Worm (Caenorhabditis elegans) whole organism, young adult: ENCODE data around the gene sri-26.

Experiments
- C17E4.6 ChIP-seq: fragments of 200-800 bp; sonication (Bioruptor generic); IDR thresholded peaks from 2 replicates; pipeline ENCODE4 v1.3.6; 2022; ENCODE audit warnings: missing genetic modification reagents, missing genetic modification characterization, missing compliant biosample characterization
- F23B12.7 ChIP-seq: sonication (generic microtip); optimal IDR thresholded peaks from 2 replicates; lab custom pipeline; 2017; ENCODE audit warnings: missing genetic modification characterization, mild to moderate bottlenecking, missing compliant biosample characterization, antibody characterized with exemption, moderate library complexity; ENCODE audit not compliant: insufficient read depth
- F33H1.4 ChIP-seq: fragments of 200-800 bp; sonication (Bioruptor generic); IDR thresholded peaks from 2 replicates; pipeline ENCODE4 v1.3.6; 2022; ENCODE audit warnings: missing genetic modification reagents, missing genetic modification characterization, missing compliant biosample characterization
- F52B5.7 ChIP-seq: sonication (generic microtip); optimal IDR thresholded peaks from 2 replicates; lab custom pipeline; 2016; ENCODE audit warnings: mild to moderate bottlenecking, missing genetic modification characterization, missing compliant biosample characterization
- F55B11.4 ChIP-seq: sonication (generic microtip); optimal IDR thresholded peaks from 2 replicates; lab custom pipeline; 2016; ENCODE audit warnings: missing compliant biosample characterization, missing genetic modification characterization, borderline replicate concordance; ENCODE audit not compliant: insufficient read depth
- F57A8.1 ChIP-seq: fragments of 200-800 bp; sonication (Bioruptor generic); optimal IDR thresholded peaks from 2 replicates; lab custom pipeline; 2018; ENCODE audit warnings: mild to moderate bottlenecking, missing genetic modification characterization, moderate library complexity, missing compliant biosample characterization
- F57C9.4 ChIP-seq: sonication (generic microtip); optimal IDR thresholded peaks from 2 replicates; lab custom pipeline; 2017; ENCODE audit warnings: mild to moderate bottlenecking, missing genetic modification characterization, missing compliant biosample characterization
- K11D2.4 ChIP-seq: fragments of 200-800 bp; sonication (Bioruptor generic); IDR thresholded peaks from 2 replicates; pipeline ENCODE4 v1.3.6; 2022; ENCODE audit warnings: missing genetic modification reagents, missing genetic modification characterization, missing compliant biosample characterization
- K12H6.12 ChIP-seq: fragments of 200-800 bp; sonication (Bioruptor generic); optimal IDR thresholded peaks from 2 replicates; lab custom pipeline; 2018; ENCODE audit warnings: mild to moderate bottlenecking, missing genetic modification characterization, missing compliant biosample characterization
- T07F8.4 ChIP-seq: sonication (generic microtip); optimal IDR thresholded peaks from 2 replicates; lab custom pipeline; 2016; ENCODE audit warnings: mild to moderate bottlenecking, missing genetic modification characterization, moderate library complexity, missing compliant biosample characterization
- Y53F4B.3 ChIP-seq: fragments of 200-800 bp; sonication (Bioruptor generic); IDR thresholded peaks from 2 replicates; pipeline ENCODE4 v1.3.6; 2022; ENCODE audit warnings: missing genetic modification reagents, missing genetic modification characterization, missing compliant biosample characterization
- akir-1 ChIP-seq: fragments of 200-800 bp; sonication (Bioruptor generic); optimal IDR thresholded peaks from 2 replicates; lab custom pipeline; 2018; ENCODE audit warnings: mild to moderate bottlenecking, missing genetic modification characterization, moderate library complexity, missing compliant biosample characterization
- aptf-3 ChIP-seq: fragments of 200-800 bp; sonication (Bioruptor generic); IDR thresholded peaks from 2 replicates; pipeline ENCODE4 v1.3.6; 2022; ENCODE audit warnings: missing genetic modification characterization, missing compliant biosample characterization
- attf-3 ChIP-seq: fragments of 200-800 bp; sonication (Bioruptor generic); conservative IDR thresholded peaks from 2 replicates; pipeline ENCODE4 v1.3.6; 2022; ENCODE audit warnings: missing genetic modification reagents, missing genetic modification characterization, missing compliant biosample characterization
- attf-6 ChIP-seq: fragments of 200-800 bp; sonication (Bioruptor generic); IDR thresholded peaks from 2 replicates; pipeline ENCODE4 v1.3.6; 2022; ENCODE audit warnings: missing genetic modification reagents, missing genetic modification characterization, missing compliant biosample characterization
- bed-1 ChIP-seq: fragments of 200-800 bp; sonication (Bioruptor generic); IDR thresholded peaks from 2 replicates; pipeline ENCODE4 v1.3.6; 2022; ENCODE audit warnings: missing genetic modification reagents, missing genetic modification characterization, missing compliant biosample characterization
- ceh-79 ChIP-seq: sonication (generic microtip); optimal IDR thresholded peaks from 2 replicates; lab custom pipeline; 2017; ENCODE audit warnings: mild to moderate bottlenecking, missing genetic modification characterization, missing compliant biosample characterization
- chd-7 ChIP-seq: sonication (generic microtip); optimal IDR thresholded peaks from 2 replicates; lab custom pipeline; 2016; ENCODE audit warnings: mild to moderate bottlenecking, missing genetic modification characterization, moderate library complexity, missing compliant biosample characterization
- die-1 ChIP-seq: sonication (generic microtip); optimal IDR thresholded peaks from 2 replicates; lab custom pipeline; 2016; ENCODE audit warnings: missing genotype, mild to moderate bottlenecking, missing genetic modification characterization, missing compliant biosample characterization
- dox-1 ChIP-seq: fragments of 200-800 bp; sonication (Bioruptor generic); IDR thresholded peaks from 2 replicates; pipeline ENCODE4 v1.3.6; 2022; ENCODE audit warnings: missing genetic modification reagents, missing genetic modification characterization, missing compliant biosample characterization
- dpl-1 ChIP-seq: fragments of 150-350 bp; optimal IDR thresholded peaks from 2 replicates; lab custom pipeline; 2014; ENCODE audit warnings: missing biosample characterization, missing genetic modification reagents, missing genetic modification characterization
- efl-1 ChIP-seq: fragments of 150-350 bp; optimal IDR thresholded peaks from 2 replicates; lab custom pipeline; 2014; ENCODE audit warnings: missing biosample characterization, missing genetic modification reagents, missing genetic modification characterization
- ekl-4 ChIP-seq: fragments of 200-800 bp; sonication (Bioruptor generic); IDR thresholded peaks from 2 replicates; pipeline ENCODE4 v1.3.6; 2022; ENCODE audit warnings: missing genetic modification reagents, missing genetic modification characterization, missing compliant biosample characterization
- fkh-3 ChIP-seq: sonication (generic microtip); optimal IDR thresholded peaks from 2 replicates; lab custom pipeline; 2016; ENCODE audit warnings: mild to moderate bottlenecking, missing genetic modification characterization, missing compliant biosample characterization
- hlh-12 ChIP-seq: sonication (generic microtip); optimal IDR thresholded peaks from 2 replicates; lab custom pipeline; 2016; ENCODE audit warnings: missing genetic modification characterization, missing compliant biosample characterization
- hmg-20 ChIP-seq: fragments of 200-800 bp; sonication (Bioruptor generic); IDR thresholded peaks from 2 replicates; pipeline ENCODE4 v1.3.6; 2022; ENCODE audit warnings: missing genetic modification reagents, missing genetic modification characterization, missing compliant biosample characterization
- hrde-1 ChIP-seq: sonication (generic microtip); optimal IDR thresholded peaks from 2 replicates; lab custom pipeline; 2016; ENCODE audit warnings: missing genetic modification characterization, mild to moderate bottlenecking, missing compliant biosample characterization, moderate library complexity, missing genotype, missing genetic modification reagents, borderline replicate concordance
- let-526 ChIP-seq: fragments of 200-800 bp; sonication (Bioruptor generic); IDR thresholded peaks from 2 replicates; pipeline ENCODE4 v1.3.6; 2022; ENCODE audit warnings: missing genetic modification reagents, missing genetic modification characterization, missing compliant biosample characterization
- lin-35 ChIP-seq, 3 experiments: fragments of 150-350 bp in 2 of 3; sonication (generic microtip) in 1 of 3; optimal IDR thresholded peaks; 2 replicates each; lab custom pipeline; 2014 to 2018; ENCODE audit warnings: missing biosample characterization in 3 of 3, missing genetic modification characterization in 3 of 3, missing genetic modification reagents in 3 of 3
- lsl-1 ChIP-seq: fragments of 200-800 bp; sonication (Bioruptor generic); optimal IDR thresholded peaks from 2 replicates; lab custom pipeline; 2018; ENCODE audit warnings: mild to moderate bottlenecking, missing genetic modification characterization, moderate library complexity, missing compliant biosample characterization
- madf-10 ChIP-seq: sonication (generic microtip); optimal IDR thresholded peaks from 2 replicates; lab custom pipeline; 2016; ENCODE audit warnings: mild to moderate bottlenecking, missing genetic modification characterization, missing compliant biosample characterization
- mcd-1 ChIP-seq: fragments of 200-800 bp; sonication (Bioruptor generic); IDR thresholded peaks from 2 replicates; pipeline ENCODE4 v1.3.6; 2022; ENCODE audit warnings: missing genetic modification reagents, missing genetic modification characterization, missing compliant biosample characterization
- mel-28 ChIP-seq: sonication (generic microtip); optimal IDR thresholded peaks from 2 replicates; lab custom pipeline; 2016; ENCODE audit warnings: borderline replicate concordance, mild to moderate bottlenecking, missing genetic modification characterization, missing compliant biosample characterization
- mes-4 ChIP-seq: sonication (generic microtip); optimal IDR thresholded peaks from 2 replicates; lab custom pipeline; 2016; ENCODE audit warnings: missing genotype, missing genetic modification characterization, missing compliant biosample characterization
- mxl-1 ChIP-seq: sonication (generic microtip); optimal IDR thresholded peaks from 2 replicates; lab custom pipeline; 2016; ENCODE audit warnings: missing genetic modification characterization, missing compliant biosample characterization
- nhr-120 ChIP-seq: fragments of 200-800 bp; sonication (Bioruptor generic); IDR thresholded peaks from 2 replicates; pipeline ENCODE4 v1.3.6; 2022; ENCODE audit warnings: missing genetic modification characterization, missing compliant biosample characterization
- nhr-179 ChIP-seq: sonication (generic microtip); optimal IDR thresholded peaks from 2 replicates; lab custom pipeline; 2016; ENCODE audit warnings: mild to moderate bottlenecking, missing genetic modification characterization, missing compliant biosample characterization
- nhr-80 ChIP-seq: sonication (generic microtip); optimal IDR thresholded peaks from 2 replicates; lab custom pipeline; 2016; ENCODE audit warnings: missing genetic modification characterization, missing compliant biosample characterization
- nhr-90 ChIP-seq: sonication (generic microtip); optimal IDR thresholded peaks from 2 replicates; lab custom pipeline; 2016; ENCODE audit warnings: missing genotype, mild to moderate bottlenecking, missing genetic modification characterization, missing compliant biosample characterization
- rcor-1 ChIP-seq: fragments of 200-800 bp; sonication (Bioruptor generic); IDR thresholded peaks from 2 replicates; pipeline ENCODE4 v1.3.6; 2022; ENCODE audit warnings: missing genetic modification reagents, missing genetic modification characterization, missing compliant biosample characterization
- sdz-38 ChIP-seq: sonication (generic microtip); optimal IDR thresholded peaks from 2 replicates; lab custom pipeline; 2016; ENCODE audit warnings: missing genotype, missing genetic modification characterization, missing compliant biosample characterization
- snpc-1.1 ChIP-seq: sonication (generic microtip); optimal IDR thresholded peaks from 2 replicates; lab custom pipeline; 2017; ENCODE audit warnings: missing genetic modification characterization, mild to moderate bottlenecking, missing compliant biosample characterization, antibody characterized with exemption, moderate library complexity, missing genotype, missing genetic modification reagents; ENCODE audit not compliant: insufficient read depth
- snpc-1.3 ChIP-seq: sonication (generic microtip); optimal IDR thresholded peaks from 2 replicates; lab custom pipeline; 2017; ENCODE audit warnings: missing genetic modification characterization, mild to moderate bottlenecking, missing compliant biosample characterization, antibody characterized with exemption, moderate library complexity, missing genotype, missing genetic modification reagents; ENCODE audit not compliant: insufficient read depth
- snpc-3.4 ChIP-seq: sonication (generic microtip); optimal IDR thresholded peaks from 2 replicates; lab custom pipeline; 2017; ENCODE audit warnings: missing genetic modification characterization, mild to moderate bottlenecking, missing compliant biosample characterization, antibody characterized with exemption, moderate library complexity, missing genotype, missing genetic modification reagents
- somi-1 ChIP-seq: fragments of 200-800 bp; sonication (Bioruptor generic); optimal IDR thresholded peaks from 2 replicates; lab custom pipeline; 2018; ENCODE audit warnings: mild to moderate bottlenecking, missing genetic modification characterization, missing compliant biosample characterization
- sptf-2 ChIP-seq: fragments of 200-800 bp; sonication (Bioruptor generic); optimal IDR thresholded peaks from 2 replicates; lab custom pipeline; 2018; ENCODE audit warnings: mild to moderate bottlenecking, missing genetic modification characterization, missing compliant biosample characterization
- unc-130 ChIP-seq: sonication (generic microtip); optimal IDR thresholded peaks from 2 replicates; lab custom pipeline; 2016; ENCODE audit warnings: missing genetic modification reagents, missing genetic modification characterization, missing compliant biosample characterization
- ztf-28 ChIP-seq: fragments of 200-800 bp; sonication (Bioruptor generic); IDR thresholded peaks from 2 replicates; pipeline ENCODE4 v1.3.6; 2022; ENCODE audit warnings: missing genetic modification reagents, missing genetic modification characterization, missing compliant biosample characterization
- ztf-6 ChIP-seq: fragments of 200-800 bp; sonication (Bioruptor generic); IDR thresholded peaks from 2 replicates; pipeline ENCODE4 v1.3.6; 2022; ENCODE audit warnings: missing genetic modification reagents, missing genetic modification characterization, missing compliant biosample characterization

Gene sri-26

ce11 chrV:15189567-15189966 is 25.7 kb upstream of the sri-26 start, which contains the start of gene cyn-3 (continued):
- TF ChIP-seq nhr-90 (tag; lab: Kevin White, UChicago) (no peak), K11D2.4 (GFP tag; lab: Robert Waterston, UW) (no peak; the same call in 1 of the 2 replicates), T07F8.4 (no peak), snpc-1.1 (tag; lab: Kevin White, UChicago) (peak; percentile 46), hlh-12 (tag; lab: Kevin White, UChicago) (no peak), bed-1 (GFP tag; lab: Robert Waterston, UW) (no peak), nhr-179 (tag; lab: Kevin White, UChicago) (no peak), ztf-28 (GFP tag; lab: Robert Waterston, UW) (no peak), mel-28 (tag; lab: Kevin White, UChicago) (no peak), die-1 (tag; lab: Kevin White, UChicago) (no peak), sptf-2 (GFP tag; lab: Kevin White, UChicago) (no peak), let-526 (GFP tag; lab: Robert Waterston, UW) (no peak), F57A8.1 (GFP tag; lab: Kevin White, UChicago) (no peak), dpl-1 (peak; percentile 89), C17E4.6 (GFP tag; lab: Robert Waterston, UW) (no peak), hmg-20 (no peak), ceh-79 (tag; lab: Kevin White, UChicago) (no peak), F52B5.7 (tag; lab: Kevin White, UChicago) (no peak), hrde-1 (tag; lab: Kevin White, UChicago) (no peak), nhr-120 (no peak), nhr-80 (tag; lab: Kevin White, UChicago) (no peak), attf-6 (GFP tag; lab: Robert Waterston, UW) (peak; percentile 50; the same call in 1 of the 2 replicates), attf-3 (GFP tag; lab: Robert Waterston, UW) (0 out of 2 replicates have a peak, but pooled peaks have one; percentile 39), K12H6.12 (tag; lab: Kevin White, UChicago) (peak; percentile 45), mes-4 (tag; lab: Kevin White, UChicago) (no peak), F57C9.4 (no peak), rcor-1 (peak; percentile 65; the same call in 1 of the 2 replicates), akir-1 (GFP tag; lab: Kevin White, UChicago) (no peak), unc-130 (no peak), ekl-4 (GFP tag; lab: Robert Waterston, UW) (peak; percentile 71; the same call in 1 of the 2 replicates), snpc-3.4 (tag; lab: Kevin White, UChicago) (peak; percentile 69), sdz-38 (no peak), dox-1 (GFP tag; lab: Robert Waterston, UW) (peak; percentile 75), F33H1.4 (GFP tag; lab: Robert Waterston, UW) (peak; percentile 47), F23B12.7 (tag; lab: Kevin White, UChicago) (peak; percentile 90), aptf-3 (GFP tag; lab: Robert Waterston, UW) (no peak), Y53F4B.3 (GFP tag; lab: Robert Waterston, UW) (no peak), chd-7 (tag; lab: Kevin White, UChicago) (no peak), efl-1 (GFP tag; lab: Kevin White, UChicago) (peak; percentile 90), F55B11.4 (tag; lab: Kevin White, UChicago) (no peak), madf-10 (tag; lab: Kevin White, UChicago) (no peak), fkh-3 (no peak), mcd-1 (GFP tag; lab: Robert Waterston, UW) (peak; percentile 98), lsl-1 (GFP tag; lab: Kevin White, UChicago) (peak; percentile 44), somi-1 (GFP tag; lab: Kevin White, UChicago) (no peak), mxl-1 (tag; lab: Kevin White, UChicago) (no peak), lin-35 (GFP tag; optimal IDR thresholded peaks at IDR 0.05; lab: Kevin White, UChicago) (peak; percentile 64 to 96 (median 65)), ztf-6 (GFP tag; lab: Robert Waterston, UW) (no peak; the same call in 1 of the 2 replicates), snpc-1.3 (peak; percentile 72)
